Fruit fly (Drosophila melanogaster): ENCODE measurements around the gene mRNA-cap.
A peak's percentile ranks its signal among the peaks of the same experiment; 100 is the strongest.

mRNA-cap gene

dm6 chrX:14260863-14261262, 18.2 kb upstream of the mRNA-cap start, which contains the start of the genes CG46317 and Tat:
CG46317 (plus strand) TSS chrX:14261223.
Tat (plus strand) TSS chrX:14261223.
- TF ChIP-seq tna (GFP tag; IDR thresholded peaks at IDR 0.05; ENCODE audit: partially characterized antibody) (no peak), Deaf1 (tag; optimal IDR thresholded peaks at IDR 0.05) (peak; percentile 52), CG13894 (tag; optimal IDR thresholded peaks at IDR 0.05) (peak; percentile 95)

- TF ChIP-seq Sry-β (GFP tag; optimal IDR thresholded peaks at IDR 0.05) (peak; percentile 1), ttk (GFP tag; IDR thresholded peaks at IDR 0.05) (peak; percentile 29; the same call in 1 of the 2 replicates), hkb (optimal IDR thresholded peaks at IDR 0.05) (no peak), hkb (GFP tag; IDR thresholded peaks at IDR 0.05) (no peak), E2f2 (GFP tag; IDR thresholded peaks at IDR 0.05) (peak; percentile 87), tna (GFP tag; IDR thresholded peaks at IDR 0.05; ENCODE audit: partially characterized antibody) (peak; percentile 68), Awh (GFP tag; IDR thresholded peaks at IDR 0.05) (0 out of 2 replicates have a peak, but pooled peaks have one; percentile 38), emc (GFP tag; optimal IDR thresholded peaks at IDR 0.05) (no peak), Adf1 (GFP tag; IDR thresholded peaks at IDR 0.05) (0 out of 2 replicates have a peak, but pooled peaks have one; percentile 21), D (optimal IDR thresholded peaks at IDR 0.05) (no peak), D (GFP tag; optimal IDR thresholded peaks at IDR 0.05) (peak; percentile 5), Dbx (GFP tag; IDR thresholded peaks at IDR 0.05) (no peak), sens (GFP tag) (peak; percentile 57), trem (tag; optimal IDR thresholded peaks at IDR 0.05) (peak; percentile 66), CG10267 (tag; optimal IDR thresholded peaks at IDR 0.05) (peak; percentile 46), ind (GFP tag; optimal IDR thresholded peaks at IDR 0.05) (peak; percentile 20), CG30431 (GFP tag; optimal IDR thresholded peaks at IDR 0.05) (peak; percentile 28), Hr51 (GFP tag; optimal IDR thresholded peaks at IDR 0.05) (peak in 1 of 2 experiments; percentile 6), CG7928 (GFP tag; optimal IDR thresholded peaks at IDR 0.05) (no peak), HLH4C (GFP tag; IDR thresholded peaks at IDR 0.05; ENCODE audit: partially characterized antibody) (peak; percentile 77), CG13624 (GFP tag; optimal IDR thresholded peaks at IDR 0.05) (no peak), ranshi (GFP tag; IDR thresholded peaks at IDR 0.05) (peak; percentile 7; the same call in 1 of the 2 replicates), ash1 (GFP tag; optimal IDR thresholded peaks at IDR 0.05) (no peak), CG16779 (GFP tag; IDR thresholded peaks at IDR 0.05) (no peak), Rx (GFP tag; IDR thresholded peaks at IDR 0.05) (no peak), hbn (GFP tag; IDR thresholded peaks at IDR 0.05; ENCODE audit: partially characterized antibody) (peak; percentile 48), HLHmδ (GFP tag; optimal IDR thresholded peaks at IDR 0.05) (no peak), CG5180 (GFP tag; optimal IDR thresholded peaks at IDR 0.05) (no peak), stwl (tag; optimal IDR thresholded peaks at IDR 0.05) (peak; percentile 40), CG18262 (tag; optimal IDR thresholded peaks at IDR 0.05) (peak; percentile 60), MBD-R2 (GFP tag; IDR thresholded peaks at IDR 0.05) (peak; percentile 26), inv (GFP tag; IDR thresholded peaks at IDR 0.05; ENCODE audit: partially characterized antibody) (peak; percentile 56), cato (GFP tag; optimal IDR thresholded peaks at IDR 0.05; ENCODE audit: borderline replicate concordance) (peak; percentile 19), Scr (GFP tag; IDR thresholded peaks at IDR 0.05; ENCODE audit: partially characterized antibody) (peak; percentile 71), Myb (GFP tag; optimal IDR thresholded peaks at IDR 0.05) (peak; percentile 56), ssp (GFP tag; IDR thresholded peaks at IDR 0.05) (peak; percentile 95), CG13296 (GFP tag; optimal IDR thresholded peaks at IDR 0.05) (no peak), lmd (GFP tag; IDR thresholded peaks at IDR 0.05) (peak; percentile 25; the same call in 1 of the 2 replicates), bigmax (GFP tag; optimal IDR thresholded peaks at IDR 0.05) (no peak), PHDP (tag; optimal IDR thresholded peaks at IDR 0.05) (no peak), CG8388 (GFP tag; optimal IDR thresholded peaks at IDR 0.05) (peak; percentile 21), CG10979 (tag; optimal IDR thresholded peaks at IDR 0.05) (peak; percentile 35), Pdp1 (GFP tag; optimal IDR thresholded peaks at IDR 0.05) (peak in 1 of 2 experiments; percentile 98), crp (GFP tag; optimal IDR thresholded peaks at IDR 0.05) (peak in 1 of 2 experiments; percentile 56)
These were observed 4.6 kb upstream of the mRNA-cap start, which contains the start of gene mud for dm6 chrX:14247035-14247786. mud (plus strand) TSS chrX:14247732.
